Worm (Caenorhabditis elegans): ENCODE measurements around the gene zhit-3.

DNA sequence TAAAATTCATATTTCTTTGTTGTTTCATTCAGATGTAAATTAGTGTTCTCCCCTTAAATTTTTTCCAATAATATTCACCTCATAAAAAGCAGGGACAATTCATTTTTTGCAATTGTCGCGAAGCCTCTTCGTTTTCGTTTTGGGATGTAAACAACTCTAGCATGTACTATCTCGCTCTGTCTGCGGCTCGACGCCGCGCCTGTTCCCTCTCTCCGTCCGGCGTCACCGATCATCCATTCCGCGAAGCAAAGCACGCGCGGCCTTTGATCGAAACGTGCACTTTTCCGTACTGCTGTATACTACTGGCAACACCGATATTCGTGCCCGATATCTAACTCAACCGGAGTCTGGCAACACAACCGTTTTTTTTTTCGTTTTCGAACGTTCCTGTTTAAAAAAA lies 35.0 kb upstream of the zhit-3 start:
- TF ChIP-seq madf-8 (GFP tag; conservative IDR thresholded peaks at IDR 0.05) (no peak), nfya-1 (tag; optimal IDR thresholded peaks at IDR 0.05; ENCODE audit: borderline replicate concordance, insufficient read depth) (no peak), F49E8.2 (tag; optimal IDR thresholded peaks at IDR 0.05; ENCODE audit: insufficient read depth) (no peak), pha-4 (tag; optimal IDR thresholded peaks at IDR 0.05) (no peak), let-607 (tag; optimal IDR thresholded peaks at IDR 0.05) (no peak), snpc-4 (GFP tag; optimal IDR thresholded peaks at IDR 0.05) (no peak), snpc-4 (tag; optimal IDR thresholded peaks at IDR 0.05) (no peak), lin-35 (GFP tag; optimal IDR thresholded peaks at IDR 0.05) (no peak), lsl-1 (GFP tag; optimal IDR thresholded peaks at IDR 0.05) (no peak), snpc-3.4 (tag; optimal IDR thresholded peaks at IDR 0.05) (no peak), mxl-1 (tag; optimal IDR thresholded peaks at IDR 0.05) (no peak), ceh-91 (GFP tag; IDR thresholded peaks at IDR 0.05) (no peak), unc-62 (GFP tag; optimal IDR thresholded peaks at IDR 0.05) (no peak)
